Fruit fly (Drosophila melanogaster) whole organism, embryonic: ENCODE data around the gene CG4613.

Experiments
- Aef1 ChIP-seq: fragments of 200-800 bp; sonication (Bioruptor generic); IDR thresholded peaks from 3 replicates; pipeline ENCODE4 v1.3.6; 2022; ENCODE audit warnings: missing biosample characterization, missing genetic modification characterization
- CG10274 ChIP-seq: fragments of 200-800 bp; sonication (Bioruptor generic); optimal IDR thresholded peaks from 3 replicates; lab custom pipeline; 2017; ENCODE audit warnings: missing biosample characterization, mild to moderate bottlenecking, missing genetic modification characterization
- CG10959 ChIP-seq: fragments of 200-800 bp; sonication (Bioruptor generic); IDR thresholded peaks from 2 replicates; pipeline ENCODE4 v1.3.6; 2022; ENCODE audit warnings: missing biosample characterization, missing genetic modification characterization
- CG10979 ChIP-seq: fragments of 200-800 bp; sonication (Bioruptor generic); optimal IDR thresholded peaks from 2 replicates; lab custom pipeline; 2018; ENCODE audit warnings: missing biosample characterization, mild to moderate bottlenecking, missing genetic modification characterization, moderate library complexity
- CG11456 ChIP-seq: fragments of 200-800 bp; sonication (Bioruptor generic); IDR thresholded peaks from 3 replicates; pipeline ENCODE4 v1.3.6; 2022; ENCODE audit warnings: missing biosample characterization, missing genetic modification characterization
- CG12659 ChIP-seq: fragments of 200-800 bp; sonication (Bioruptor generic); optimal IDR thresholded peaks from 3 replicates; lab custom pipeline; 2017; ENCODE audit warnings: mild to moderate bottlenecking, missing biosample characterization, missing genetic modification reagents, missing genetic modification characterization
- CG13287 ChIP-seq: fragments of 200-800 bp; sonication (Bioruptor generic); IDR thresholded peaks from 2 replicates; pipeline ENCODE4 v1.3.6; 2022; ENCODE audit warnings: missing biosample characterization, missing genetic modification characterization; ENCODE audit not compliant: partially characterized antibody
- CG13775 ChIP-seq: fragments of 200-800 bp; sonication (Bioruptor generic); optimal IDR thresholded peaks from 3 replicates; lab custom pipeline; 2017; ENCODE audit warnings: missing biosample characterization, mild to moderate bottlenecking, missing genetic modification characterization
- CG14014 ChIP-seq: fragments of 200-800 bp; sonication (Bioruptor generic); IDR thresholded peaks from 2 replicates; pipeline ENCODE4 v1.3.6; 2022; ENCODE audit warnings: missing biosample characterization, missing genetic modification characterization
- CG15269 ChIP-seq: fragments of 200-800 bp; sonication (Bioruptor generic); optimal IDR thresholded peaks from 2 replicates; lab custom pipeline; 2018; ENCODE audit warnings: missing biosample characterization, mild to moderate bottlenecking, missing genetic modification characterization, moderate library complexity
- CG1792 ChIP-seq: fragments of 200-800 bp; sonication (Bioruptor generic); optimal IDR thresholded peaks from 2 replicates; lab custom pipeline; 2016; ENCODE audit warnings: missing biosample characterization, missing genetic modification characterization
- CG18764 ChIP-seq: fragments of 200-800 bp; sonication (Bioruptor generic); optimal IDR thresholded peaks from 3 replicates; lab custom pipeline; 2016; ENCODE audit warnings: missing biosample characterization, missing genetic modification characterization
- CG31224 ChIP-seq: fragments of 200-800 bp; sonication (Bioruptor generic); IDR thresholded peaks from 2 replicates; pipeline ENCODE4 v1.3.6; 2022; ENCODE audit warnings: missing biosample characterization, missing genetic modification characterization
- CG3407 ChIP-seq: fragments of 200-800 bp; sonication (Bioruptor generic); optimal IDR thresholded peaks from 2 replicates; lab custom pipeline; 2018; ENCODE audit warnings: missing biosample characterization, mild to moderate bottlenecking, missing genetic modification characterization
- CG4360 ChIP-seq: fragments of 200-800 bp; sonication (Bioruptor generic); IDR thresholded peaks from 2 replicates; pipeline ENCODE4 v1.3.6; 2022; ENCODE audit warnings: missing biosample characterization, missing genetic modification characterization
- CG6175 ChIP-seq: fragments of 200-800 bp; sonication (Bioruptor generic); IDR thresholded peaks from 3 replicates; pipeline ENCODE4 v1.3.6; 2022; ENCODE audit warnings: missing biosample characterization, missing genetic modification characterization
- CG6254 ChIP-seq: fragments of 200-800 bp; sonication (Bioruptor generic); optimal IDR thresholded peaks from 3 replicates; lab custom pipeline; 2017; ENCODE audit warnings: mild to moderate bottlenecking, missing biosample characterization, missing genetic modification reagents, missing genetic modification characterization
- CG6683 ChIP-seq: fragments of 200-800 bp; sonication (Bioruptor generic); optimal IDR thresholded peaks from 2 replicates; lab custom pipeline; 2017; ENCODE audit warnings: missing biosample characterization, mild to moderate bottlenecking, missing genetic modification characterization, missing genetic modification reagents
- CG7839 ChIP-seq: fragments of 200-800 bp; sonication (Bioruptor generic); optimal IDR thresholded peaks from 3 replicates; lab custom pipeline; 2018; ENCODE audit warnings: missing biosample characterization, mild to moderate bottlenecking, missing genetic modification characterization, moderate library complexity
- CG9215 ChIP-seq: fragments of 200-800 bp; sonication (Bioruptor generic); IDR thresholded peaks from 2 replicates; pipeline ENCODE4 v1.3.6; 2022; ENCODE audit warnings: missing biosample characterization, missing genetic modification characterization
- CG9797 ChIP-seq: fragments of 200-800 bp; sonication (Bioruptor generic); optimal IDR thresholded peaks from 3 replicates; lab custom pipeline; 2018; ENCODE audit warnings: missing biosample characterization, mild to moderate bottlenecking, missing genetic modification characterization
- Dbx ChIP-seq: fragments of 200-800 bp; sonication (Bioruptor generic); IDR thresholded peaks from 3 replicates; pipeline ENCODE4 v1.3.6; 2022; ENCODE audit warnings: missing biosample characterization, missing genetic modification characterization
- Drgx ChIP-seq: fragments of 200-800 bp; sonication (Bioruptor generic); IDR thresholded peaks from 2 replicates; pipeline ENCODE4 v1.3.6; 2022; ENCODE audit warnings: missing biosample characterization, missing genetic modification characterization
- Hr51 ChIP-seq, 2 experiments: fragments of 200-800 bp; sonication (Bioruptor generic); optimal IDR thresholded peaks; 2 replicates in 1 of 2; 3 replicates in 1 of 2; lab custom pipeline; 2016 to 2018; ENCODE audit warnings: missing biosample characterization in 2 of 2, missing genetic modification characterization in 2 of 2, mild to moderate bottlenecking in 1 of 2, moderate library complexity in 1 of 2
- NFAT ChIP-seq: fragments of 200-800 bp; sonication (Bioruptor generic); IDR thresholded peaks from 2 replicates; pipeline ENCODE4 v1.3.6; 2022; ENCODE audit warnings: missing biosample characterization, missing genetic modification characterization
- az2 ChIP-seq: fragments of 200-800 bp; sonication (Bioruptor generic); optimal IDR thresholded peaks from 3 replicates; lab custom pipeline; 2016; ENCODE audit warnings: missing biosample characterization, missing genetic modification characterization
- bsh ChIP-seq, 2 experiments: fragments of 200-800 bp; sonication (Bioruptor generic); optimal IDR thresholded peaks; 2 replicates each; lab custom pipeline; 2017 to 2018; ENCODE audit warnings: mild to moderate bottlenecking in 2 of 2, missing biosample characterization in 2 of 2, missing genetic modification characterization in 2 of 2, moderate library complexity in 1 of 2
- chinmo ChIP-seq: fragments of 200-800 bp; sonication (Bioruptor generic); IDR thresholded peaks from 4 replicates; pipeline ENCODE4 v1.3.6; 2022; ENCODE audit warnings: missing biosample characterization, missing genetic modification characterization; ENCODE audit not compliant: partially characterized antibody
- ci ChIP-seq: fragments of 200-800 bp; sonication (Bioruptor generic); IDR thresholded peaks from 3 replicates; pipeline ENCODE4 v1.3.6; 2022; ENCODE audit warnings: missing biosample characterization, missing genetic modification characterization
- crol ChIP-seq: fragments of 200-800 bp; sonication (Bioruptor generic); IDR thresholded peaks from 2 replicates; pipeline ENCODE4 v1.3.6; 2022; ENCODE audit warnings: missing biosample characterization, missing genetic modification characterization
- esg ChIP-seq: fragments of 200-800 bp; sonication (Bioruptor generic); conservative IDR thresholded peaks from 2 replicates; pipeline ENCODE4 v1.3.6; 2022; ENCODE audit warnings: missing biosample characterization, missing genetic modification characterization
- gcm2 ChIP-seq: fragments of 200-800 bp; sonication (Bioruptor generic); optimal IDR thresholded peaks from 2 replicates; lab custom pipeline; 2016; ENCODE audit warnings: missing biosample characterization, missing genetic modification characterization
- ind ChIP-seq: fragments of 200-800 bp; sonication (Bioruptor generic); optimal IDR thresholded peaks from 3 replicates; lab custom pipeline; 2016; ENCODE audit warnings: missing biosample characterization, missing genetic modification characterization
- jumu ChIP-seq: fragments of 200-800 bp; sonication (Bioruptor generic); optimal IDR thresholded peaks from 3 replicates; lab custom pipeline; 2016; ENCODE audit warnings: missing biosample characterization, missing genetic modification characterization
- lola ChIP-seq, 3 experiments: fragments of >200 bp in 2 of 3; fragments of 200-800 bp in 1 of 3; sonication (Bioruptor generic) in 1 of 3; optimal IDR thresholded peaks; 2 replicates each; lab custom pipeline; 2017 to 2019; ENCODE audit warnings: missing biosample characterization in 3 of 3, missing genetic modification characterization in 3 of 3, mild to moderate bottlenecking in 1 of 3, moderate library complexity in 1 of 3
- nmo ChIP-seq: fragments of 200-800 bp; sonication (Bioruptor generic); optimal IDR thresholded peaks from 2 replicates; lab custom pipeline; 2018; ENCODE audit warnings: missing biosample characterization, mild to moderate bottlenecking, missing genetic modification characterization, moderate library complexity
- nom ChIP-seq: fragments of 200-800 bp; sonication (Bioruptor generic); optimal IDR thresholded peaks from 2 replicates; lab custom pipeline; 2017; ENCODE audit warnings: missing biosample characterization, missing genetic modification characterization, mild to moderate bottlenecking, moderate library complexity, missing genetic modification reagents
- pho ChIP-seq: fragments of 200-800 bp; sonication (Bioruptor generic); optimal IDR thresholded peaks from 2 replicates; lab custom pipeline; 2016; ENCODE audit warnings: missing biosample characterization, missing genetic modification characterization
- ranshi ChIP-seq: fragments of 200-800 bp; sonication (Bioruptor generic); IDR thresholded peaks from 2 replicates; pipeline ENCODE4 v1.3.6; 2022; ENCODE audit warnings: missing biosample characterization, missing genetic modification characterization
- rib ChIP-seq: fragments of 200-800 bp; sonication (Bioruptor generic); IDR thresholded peaks from 2 replicates; pipeline ENCODE4 v1.3.6; 2022; ENCODE audit warnings: missing biosample characterization, missing genetic modification characterization
- run ChIP-seq: fragments of 200-800 bp; sonication (Bioruptor generic); optimal IDR thresholded peaks from 3 replicates; lab custom pipeline; 2018; ENCODE audit warnings: missing biosample characterization, mild to moderate bottlenecking, missing genetic modification characterization
- sd ChIP-seq: fragments of 200-800 bp; sonication (Bioruptor generic); optimal IDR thresholded peaks from 3 replicates; lab custom pipeline; 2018; ENCODE audit warnings: missing biosample characterization, mild to moderate bottlenecking, missing genetic modification characterization, moderate library complexity
- shn ChIP-seq: fragments of 200-800 bp; sonication (Bioruptor generic); optimal IDR thresholded peaks from 3 replicates; lab custom pipeline; 2016; ENCODE audit warnings: missing biosample characterization, missing genetic modification characterization
- sima ChIP-seq: fragments of 200-800 bp; sonication (Bioruptor generic); optimal IDR thresholded peaks from 2 replicates; lab custom pipeline; 2016; ENCODE audit warnings: missing biosample characterization, missing genetic modification characterization
- tin ChIP-seq: fragments of 200-800 bp; sonication (Bioruptor generic); optimal IDR thresholded peaks from 3 replicates; lab custom pipeline; 2016; ENCODE audit warnings: missing biosample characterization, missing genetic modification characterization
- tio ChIP-seq: fragments of 200-800 bp; sonication (Bioruptor generic); optimal IDR thresholded peaks from 2 replicates; lab custom pipeline; 2017; ENCODE audit warnings: missing biosample characterization, missing genetic modification characterization, inconsistent platforms
- tll ChIP-seq, 2 experiments: fragments of 200-800 bp in 1 of 2; fragments of >200 bp in 1 of 2; sonication (Bioruptor generic) in 1 of 2; optimal IDR thresholded peaks; 2 replicates each; lab custom pipeline; 2017 to 2019; ENCODE audit warnings: missing biosample characterization in 2 of 2, missing genetic modification characterization in 2 of 2, mild to moderate bottlenecking in 1 of 2, moderate library complexity in 1 of 2
- unc-4 ChIP-seq: fragments of 200-800 bp; sonication (Bioruptor generic); IDR thresholded peaks from 2 replicates; pipeline ENCODE4 v1.3.6; 2022; ENCODE audit warnings: missing biosample characterization, missing genetic modification characterization; ENCODE audit not compliant: partially characterized antibody
- zen ChIP-seq: fragments of 200-800 bp; sonication (Bioruptor generic); optimal IDR thresholded peaks from 3 replicates; lab custom pipeline; 2018; ENCODE audit warnings: missing biosample characterization, mild to moderate bottlenecking, missing genetic modification characterization, moderate library complexity

Gene CG4613

DNA sequence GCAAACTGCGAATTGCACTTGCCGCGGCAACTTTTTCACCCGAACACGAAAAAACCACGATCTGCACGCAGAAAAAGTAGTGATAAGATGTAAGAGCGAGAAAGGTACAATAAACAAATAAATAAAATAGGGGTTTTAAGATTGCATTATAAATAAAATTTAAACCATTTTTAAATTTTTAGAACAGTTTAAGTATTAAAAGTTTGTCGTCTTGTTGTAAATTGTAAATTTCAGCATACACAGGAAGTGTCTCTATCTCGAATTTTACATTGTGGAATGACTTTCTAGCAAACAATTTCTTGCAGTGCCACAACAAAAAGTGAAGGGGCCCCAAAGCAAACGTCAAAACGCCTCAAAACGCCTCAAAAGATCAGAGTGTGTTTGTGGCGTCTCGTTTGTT lies 13.1 kb upstream of the CG4613 start:
- TF ChIP-seq crol (GFP tag; lab: Robert Waterston, UW) (peak; percentile 37; the same call in 1 of the 2 replicates), CG6175 (GFP tag; lab: Robert Waterston, UW) (no peak), CG4360 (GFP tag; lab: Robert Waterston, UW) (0 out of 2 replicates have a peak, but pooled peaks have one; percentile 20), bsh (GFP tag; optimal IDR thresholded peaks at IDR 0.05; lab: Kevin White, UChicago) (peak in 1 of 2 experiments; percentile 54), zen (tag; lab: Kevin White, UChicago) (no peak), CG3407 (GFP tag; lab: Kevin White, UChicago) (no peak), Drgx (GFP tag; lab: Robert Waterston, UW) (peak; percentile 77), esg (no peak), CG12659 (GFP tag; lab: Kevin White, UChicago) (no peak), tll (GFP tag; optimal IDR thresholded peaks at IDR 0.05; lab: Kevin White, UChicago) (no peak), shn (GFP tag; lab: Kevin White, UChicago) (no peak), Aef1 (GFP tag; lab: Robert Waterston, UW) (no peak), CG10959 (GFP tag; lab: Robert Waterston, UW) (no peak), CG18764 (GFP tag; lab: Kevin White, UChicago) (no peak), nom (GFP tag; lab: Kevin White, UChicago) (peak; percentile 3), CG9797 (no peak)

DNA sequence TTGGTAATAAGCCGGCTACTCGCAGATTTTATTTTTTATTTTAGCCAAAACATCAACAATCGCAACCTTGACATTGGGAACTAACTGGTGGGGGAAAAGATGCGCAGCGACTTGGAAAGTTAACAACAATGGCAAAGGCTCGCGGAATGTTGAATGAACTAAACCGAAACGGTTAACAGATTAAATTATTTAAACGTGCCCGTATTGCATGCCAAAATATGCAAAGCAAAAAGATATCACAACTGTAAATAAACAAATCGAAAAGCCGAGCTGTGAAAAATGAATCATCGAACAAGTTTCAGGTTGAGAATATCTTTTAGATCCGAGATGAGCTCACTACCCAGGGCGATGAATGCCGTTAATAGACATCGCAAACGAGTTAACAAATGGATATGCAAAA lies 11.6 kb upstream of the CG4613 start:
- no peak for TF ChIP-seq CG15269
- TF ChIP-seq CG1792 (GFP tag; lab: Kevin White, UChicago): no peak
- TF ChIP-seq nmo (GFP tag; lab: Kevin White, UChicago): no peak
- no peak for TF ChIP-seq NFAT (GFP tag; lab: Robert Waterston, UW)
- no peak for TF ChIP-seq unc-4
- TF ChIP-seq Hr51 (GFP tag; optimal IDR thresholded peaks at IDR 0.05; lab: Kevin White, UChicago): no peak
- peak; percentile 62 for TF ChIP-seq sd
- no peak for TF ChIP-seq gcm2
- TF ChIP-seq chinmo: peak; percentile 80; the same call in 1 of the 4 replicates
- no peak for TF ChIP-seq ci (GFP tag; lab: Robert Waterston, UW)
- TF ChIP-seq CG10959 (GFP tag; lab: Robert Waterston, UW): no peak
- no peak for TF ChIP-seq CG11456 (GFP tag; lab: Robert Waterston, UW)
- no peak for TF ChIP-seq sima (GFP tag; lab: Kevin White, UChicago)
- TF ChIP-seq rib (GFP tag; lab: Robert Waterston, UW): no peak

DNA sequence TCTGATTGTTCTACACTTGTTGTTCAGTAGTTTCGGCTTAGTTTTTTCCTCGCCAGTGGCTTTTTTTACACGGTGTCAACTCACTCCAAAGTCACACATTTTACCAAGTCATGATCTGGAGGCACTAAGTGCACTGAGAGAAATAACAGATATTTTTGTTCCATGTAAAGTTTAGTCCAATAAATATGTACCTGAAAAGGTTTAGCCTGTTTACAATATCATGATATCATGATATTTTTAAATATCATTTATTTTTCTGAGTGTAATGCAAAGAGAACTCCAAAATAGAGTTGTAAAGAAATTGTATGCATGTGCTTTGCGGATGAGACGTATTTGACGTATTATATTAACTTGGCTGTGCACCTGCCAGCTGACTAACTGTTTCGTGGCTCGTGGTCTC lies 10.3 kb upstream of the CG4613 start:
- peak; percentile 1 for TF ChIP-seq tio (GFP tag; lab: Kevin White, UChicago)
- peak; percentile 3 for TF ChIP-seq CG13775 (GFP tag; lab: Kevin White, UChicago)
- TF ChIP-seq CG10274 (GFP tag; lab: Kevin White, UChicago): no peak
- TF ChIP-seq Dbx (GFP tag; lab: Robert Waterston, UW): 0 out of 3 replicates have a peak, but pooled peaks have one; percentile 9
- peak; percentile 12 for TF ChIP-seq tin
- TF ChIP-seq ind (GFP tag; lab: Kevin White, UChicago): no peak
- peak in 1 of 3 experiments; percentile 46 for TF ChIP-seq lola (GFP tag; optimal IDR thresholded peaks at IDR 0.05; lab: Kevin White, UChicago)
- peak; percentile 27 for TF ChIP-seq CG6254
- TF ChIP-seq CG6683 (GFP tag; lab: Kevin White, UChicago): no peak
- TF ChIP-seq CG14014: no peak
- TF ChIP-seq CG7839 (tag; lab: Kevin White, UChicago): peak; percentile 32
- no peak for TF ChIP-seq CG9215 (GFP tag; lab: Robert Waterston, UW)
- TF ChIP-seq jumu (GFP tag; lab: Kevin White, UChicago): no peak
- no peak for TF ChIP-seq pho (GFP tag; lab: Kevin White, UChicago)
- no peak for TF ChIP-seq chinmo
- TF ChIP-seq run (tag; lab: Kevin White, UChicago): no peak
- peak; percentile 22 for TF ChIP-seq az2 (GFP tag; lab: Kevin White, UChicago)
- TF ChIP-seq CG31224 (GFP tag; lab: Robert Waterston, UW): no peak
- no peak for TF ChIP-seq CG13287
- TF ChIP-seq ranshi (GFP tag; lab: Robert Waterston, UW): peak; percentile 32; the same call in 1 of the 2 replicates
- TF ChIP-seq CG10979 (tag; lab: Kevin White, UChicago): peak; percentile 51
